Worm (Caenorhabditis elegans) whole organism, L3 larva: Measurements from ENCODE around the gene K08A2.2.

ENCODE experiments used
- ZK546.5 ChIP-seq: sonication (generic microtip); optimal IDR thresholded peaks from 2 replicates; lab custom pipeline; 2017; ENCODE audit warnings: missing biosample characterization, missing genetic modification characterization
- ama-1 ChIP-seq: fragments of 150-350 bp; optimal IDR thresholded peaks from 2 replicates; lab custom pipeline; 2018
- ceh-16 ChIP-seq: sonication (generic microtip); optimal IDR thresholded peaks from 2 replicates; lab custom pipeline; 2017; ENCODE audit warnings: missing biosample characterization, missing genetic modification characterization
- ceh-82 ChIP-seq: fragments of 150-350 bp; optimal IDR thresholded peaks from 2 replicates; lab custom pipeline; 2014; ENCODE audit warnings: missing biosample characterization, missing genetic modification characterization
- egl-27 ChIP-seq: sonication (generic microtip); optimal IDR thresholded peaks from 4 replicates; lab custom pipeline; 2017; ENCODE audit warnings: missing biosample characterization, missing genetic modification reagents, missing genetic modification characterization
- egl-5 ChIP-seq: fragments of 150-350 bp; optimal IDR thresholded peaks from 2 replicates; lab custom pipeline; 2017; ENCODE audit warnings: missing biosample characterization, missing genetic modification reagents, missing genetic modification characterization, inconsistent platforms
- elt-1 ChIP-seq: fragments of 150-350 bp; optimal IDR thresholded peaks from 2 replicates; lab custom pipeline; 2014; ENCODE audit warnings: missing biosample characterization, missing genetic modification characterization
- elt-2 ChIP-seq: sonication (generic microtip); optimal IDR thresholded peaks from 2 replicates; lab custom pipeline; 2016; ENCODE audit warnings: missing genetic modification reagents, mild to moderate bottlenecking, missing genetic modification characterization, missing compliant biosample characterization
- fkh-10 ChIP-seq: sonication (generic microtip); optimal IDR thresholded peaks from 2 replicates; lab custom pipeline; 2017; ENCODE audit warnings: missing biosample characterization, missing genetic modification reagents, missing genetic modification characterization
- fkh-2 ChIP-seq: fragments of 150-350 bp; optimal IDR thresholded peaks from 2 replicates; lab custom pipeline; 2014; ENCODE audit warnings: missing biosample characterization, missing genetic modification reagents, missing genetic modification characterization
- fos-1 ChIP-seq: fragments of 150-350 bp; optimal IDR thresholded peaks from 2 replicates; lab custom pipeline; 2014; ENCODE audit warnings: missing biosample characterization, missing genetic modification characterization
- hmg-11 ChIP-seq: sonication (generic microtip); optimal IDR thresholded peaks from 2 replicates; lab custom pipeline; 2016; ENCODE audit warnings: missing genetic modification characterization, missing compliant biosample characterization
- jun-1 ChIP-seq: fragments of 150-350 bp; optimal IDR thresholded peaks from 2 replicates; lab custom pipeline; 2014; ENCODE audit warnings: missing biosample characterization, missing genetic modification reagents, missing genetic modification characterization
- lin-15B ChIP-seq: fragments of 150-350 bp; optimal IDR thresholded peaks from 2 replicates; lab custom pipeline; 2014; ENCODE audit warnings: missing biosample characterization, missing genetic modification characterization
- lin-39 ChIP-seq: fragments of 150-350 bp; optimal IDR thresholded peaks from 2 replicates; lab custom pipeline; 2018; ENCODE audit warnings: missing biosample characterization, missing genetic modification reagents, missing genetic modification characterization
- lsy-12 ChIP-seq: sonication (generic microtip); optimal IDR thresholded peaks from 2 replicates; lab custom pipeline; 2016; ENCODE audit warnings: mild to moderate bottlenecking, missing genetic modification characterization, missing compliant biosample characterization
- mdl-1 ChIP-seq: fragments of 150-350 bp; optimal IDR thresholded peaks from 2 replicates; lab custom pipeline; 2014; ENCODE audit warnings: missing biosample characterization, missing genetic modification characterization
- mml-1 ChIP-seq: fragments of 150-350 bp; sonication (generic microtip); optimal IDR thresholded peaks from 3 replicates; lab custom pipeline; 2014; ENCODE audit warnings: missing biosample characterization, missing genetic modification characterization
- nfya-1 ChIP-seq: sonication (generic microtip); optimal IDR thresholded peaks from 2 replicates; lab custom pipeline; 2017; ENCODE audit warnings: missing genetic modification characterization, mild to moderate bottlenecking, missing compliant biosample characterization, antibody characterized with exemption, moderate library complexity; ENCODE audit not compliant: insufficient read depth
- nhr-11 ChIP-seq: fragments of 150-350 bp; optimal IDR thresholded peaks from 2 replicates; lab custom pipeline; 2014; ENCODE audit warnings: missing biosample characterization, missing genetic modification characterization
- nhr-12 ChIP-seq: fragments of 150-350 bp; optimal IDR thresholded peaks from 2 replicates; lab custom pipeline; 2014; ENCODE audit warnings: missing biosample characterization, missing genetic modification characterization
- nhr-23 ChIP-seq: fragments of 150-350 bp; optimal IDR thresholded peaks from 2 replicates; lab custom pipeline; 2014; ENCODE audit warnings: missing biosample characterization, missing genetic modification reagents, missing genetic modification characterization
- nhr-237 ChIP-seq: fragments of 150-350 bp; optimal IDR thresholded peaks from 2 replicates; lab custom pipeline; 2014; ENCODE audit warnings: missing biosample characterization, missing genetic modification characterization
- nhr-25 ChIP-seq: sonication (generic microtip); optimal IDR thresholded peaks from 2 replicates; lab custom pipeline; 2017; ENCODE audit warnings: missing biosample characterization, missing genetic modification characterization
- nhr-28 ChIP-seq: fragments of 150-350 bp; optimal IDR thresholded peaks from 2 replicates; lab custom pipeline; 2014; ENCODE audit warnings: missing biosample characterization, missing genetic modification characterization
- nhr-67 ChIP-seq: fragments of 150-350 bp; optimal IDR thresholded peaks from 2 replicates; lab custom pipeline; 2014; ENCODE audit warnings: missing biosample characterization, missing genetic modification characterization
- nhr-76 ChIP-seq: fragments of 150-350 bp; sonication (generic microtip); optimal IDR thresholded peaks from 5 replicates; lab custom pipeline; 2014; ENCODE audit warnings: missing biosample characterization, missing genetic modification characterization
- nhr-77 ChIP-seq: fragments of 150-350 bp; optimal IDR thresholded peaks from 2 replicates; lab custom pipeline; 2014; ENCODE audit warnings: missing biosample characterization, missing genetic modification characterization
- pqm-1 ChIP-seq: fragments of 150-350 bp; optimal IDR thresholded peaks from 2 replicates; lab custom pipeline; 2017; ENCODE audit warnings: missing biosample characterization, missing genetic modification characterization, inconsistent platforms
- sea-2 ChIP-seq: fragments of 150-350 bp; sonication (generic microtip); optimal IDR thresholded peaks from 4 replicates; lab custom pipeline; 2014; ENCODE audit warnings: missing biosample characterization, missing genetic modification reagents, missing genetic modification characterization
- skn-1 ChIP-seq: fragments of 150-350 bp; optimal IDR thresholded peaks from 2 replicates; lab custom pipeline; 2014; ENCODE audit warnings: missing biosample characterization, missing genetic modification characterization
- tbx-2 ChIP-seq: sonication (generic microtip); optimal IDR thresholded peaks from 2 replicates; lab custom pipeline; 2016; ENCODE audit warnings: mild to moderate bottlenecking, missing genetic modification characterization, missing compliant biosample characterization
- unc-39 ChIP-seq: sonication (generic microtip); optimal IDR thresholded peaks from 4 replicates; lab custom pipeline; 2017; ENCODE audit warnings: missing biosample characterization, missing genetic modification characterization
- unc-62 ChIP-seq: fragments of 150-350 bp; sonication (generic microtip); optimal IDR thresholded peaks from 4 replicates; lab custom pipeline; 2014; ENCODE audit warnings: missing biosample characterization, missing genetic modification reagents, missing genetic modification characterization
- ztf-11 ChIP-seq: fragments of 150-350 bp; optimal IDR thresholded peaks from 2 replicates; lab custom pipeline; 2014; ENCODE audit warnings: missing biosample characterization, missing genetic modification characterization

Gene K08A2.2

DNA sequence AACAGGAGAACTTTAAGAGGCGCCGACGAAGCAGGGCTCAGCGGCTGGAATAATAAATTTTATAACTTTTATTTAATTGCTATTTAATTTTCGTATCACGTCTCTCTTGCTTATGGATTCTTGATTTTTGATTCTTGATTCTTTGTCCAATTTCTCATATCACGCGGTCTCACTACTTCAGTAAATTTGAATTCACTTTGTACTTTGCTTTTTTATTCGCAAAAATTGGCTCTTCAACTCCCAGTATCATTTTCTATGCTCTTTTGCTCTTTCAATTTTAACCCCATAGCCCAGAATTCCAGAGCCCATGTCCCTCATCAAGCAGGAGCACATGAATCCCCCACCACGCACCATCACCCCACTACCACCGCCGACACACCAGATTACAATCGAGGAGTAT lies 10.8 kb downstream of the K08A2.2 start, which contains the start of gene lido-10:
lido-10 (plus strand) TSS at position 301 of the 400 bp plus-strand sequence.
- TF ChIP-seq unc-62 (GFP tag; lab: Kevin White, UChicago) (no peak), egl-27 (tag; lab: Kevin White, UChicago) (no peak), nhr-23 (tag; lab: Kevin White, UChicago) (no peak), ceh-16 (tag; lab: Kevin White, UChicago) (no peak), nhr-28 (tag; lab: Kevin White, UChicago) (no peak), fkh-10 (GFP tag; lab: Kevin White, UChicago) (no peak), nhr-77 (no peak), nhr-25 (tag; lab: Kevin White, UChicago) (no peak), lsy-12 (tag; lab: Kevin White, UChicago) (no peak), nhr-76 (tag; lab: Kevin White, UChicago) (no peak), jun-1 (tag; lab: Kevin White, UChicago) (no peak)

- TF ChIP-seq elt-1 (tag; lab: Kevin White, UChicago), result no peak
- TF ChIP-seq jun-1 (tag; lab: Kevin White, UChicago), result no peak
- TF ChIP-seq fos-1 (tag; lab: Kevin White, UChicago), result no peak
- TF ChIP-seq pqm-1 (tag; lab: Kevin White, UChicago), result no peak
- no peak for TF ChIP-seq nhr-12 (tag; lab: Kevin White, UChicago)
- TF ChIP-seq lin-39, result no peak
- TF ChIP-seq unc-39 (tag; lab: Kevin White, UChicago), result no peak
- TF ChIP-seq nhr-237 (tag; lab: Kevin White, UChicago), result no peak
- TF ChIP-seq mml-1 (tag; lab: Kevin White, UChicago), result no peak
- TF ChIP-seq nhr-77, result no peak
- no peak for TF ChIP-seq unc-62 (GFP tag; lab: Kevin White, UChicago)
Measured at ce11 chrII:3003667-3004066, 12.3 kb downstream of the K08A2.2 start, which contains the start of gene lido-11. Gene lido-11, plus strand, starts transcription at chrII:3003967.

DNA sequence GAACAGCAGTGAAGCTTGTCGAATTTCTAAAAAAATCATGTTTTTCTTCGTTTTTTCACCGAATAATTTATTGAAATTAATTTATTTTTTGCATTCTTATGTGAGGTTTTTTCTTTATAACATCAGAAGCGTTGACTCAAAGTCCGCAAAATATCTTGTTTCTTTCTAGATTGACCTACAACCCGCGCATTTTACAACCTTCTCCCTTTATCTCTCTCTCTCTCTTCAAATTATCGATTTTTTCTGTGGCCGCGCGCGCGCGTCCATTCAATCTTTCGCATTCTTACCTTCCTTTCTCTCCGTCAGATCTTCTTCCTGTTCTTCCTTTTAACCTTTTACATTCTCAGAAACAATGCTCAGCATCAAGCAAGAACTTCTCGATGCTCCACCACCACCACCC lies 14.1 kb downstream of the K08A2.2 start, which contains the start of gene lido-12:
lido-12 (plus strand) TSS at position 301 of the 400 bp plus-strand sequence.
- no peak for TF ChIP-seq ama-1 (lab: Kevin White, UChicago)
- no peak for TF ChIP-seq jun-1 (tag; lab: Kevin White, UChicago)
- no peak for TF ChIP-seq hmg-11 (tag; lab: Kevin White, UChicago)
- TF ChIP-seq fos-1 (tag; lab: Kevin White, UChicago), result no peak
- no peak for TF ChIP-seq lsy-12 (tag; lab: Kevin White, UChicago)
- no peak for TF ChIP-seq unc-39 (tag; lab: Kevin White, UChicago)
- no peak for TF ChIP-seq nfya-1 (tag; lab: Kevin White, UChicago)
- no peak for TF ChIP-seq tbx-2 (tag; lab: Kevin White, UChicago)
- TF ChIP-seq skn-1, result no peak
- no peak for TF ChIP-seq nhr-237 (tag; lab: Kevin White, UChicago)
- no peak for TF ChIP-seq lin-15B (tag; lab: Kevin White, UChicago)
- no peak for TF ChIP-seq sea-2 (GFP tag; lab: Kevin White, UChicago)

ce11 chrII:3008400-3008799 lies 17.0 kb downstream of the K08A2.2 start, which contains the start of gene sdz-5:
Gene sdz-5, plus strand, starts transcription at chrII:3008700.
- TF ChIP-seq nhr-12 (tag; lab: Kevin White, UChicago) (no peak), nhr-77 (no peak), fos-1 (tag; lab: Kevin White, UChicago) (no peak), elt-2 (tag; lab: Kevin White, UChicago) (no peak), ama-1 (lab: Kevin White, UChicago) (no peak), nhr-67 (tag; lab: Kevin White, UChicago) (no peak), mml-1 (tag; lab: Kevin White, UChicago) (no peak), nhr-25 (tag; lab: Kevin White, UChicago) (no peak), mdl-1 (no peak), skn-1 (no peak), nhr-11 (tag; lab: Kevin White, UChicago) (no peak), nhr-237 (tag; lab: Kevin White, UChicago) (no peak), egl-27 (tag; lab: Kevin White, UChicago) (no peak), egl-5 (no peak), fkh-2 (tag; lab: Kevin White, UChicago) (no peak), lsy-12 (tag; lab: Kevin White, UChicago) (no peak), nfya-1 (tag; lab: Kevin White, UChicago) (no peak), ztf-11 (no peak), ZK546.5 (tag; lab: Kevin White, UChicago) (no peak), ceh-82 (tag; lab: Kevin White, UChicago) (no peak)
